Worm (Caenorhabditis elegans): ENCODE results near the gene C02F5.5.

ce11 chrIII:8220081-8220480, 15.9 kb upstream of the C02F5.5 start:
- no peak for TF ChIP-seq alr-1 (tag; optimal IDR thresholded peaks at IDR 0.05)
- TF ChIP-seq sma-3 (GFP tag; optimal IDR thresholded peaks at IDR 0.05) = no peak
- TF ChIP-seq nhr-129 (tag; optimal IDR thresholded peaks at IDR 0.05) = no peak
- TF ChIP-seq fos-1 (tag; optimal IDR thresholded peaks at IDR 0.05) = no peak
- no peak for TF ChIP-seq nhr-10 (tag; optimal IDR thresholded peaks at IDR 0.05)
- TF ChIP-seq elt-1 (tag; optimal IDR thresholded peaks at IDR 0.05) = no peak
- TF ChIP-seq nhr-237 (tag; optimal IDR thresholded peaks at IDR 0.05) = no peak
- no peak for TF ChIP-seq unc-62 (GFP tag; optimal IDR thresholded peaks at IDR 0.05)
- no peak for TF ChIP-seq lin-13 (GFP tag; optimal IDR thresholded peaks at IDR 0.05)
- no peak for TF ChIP-seq ama-1 (optimal IDR thresholded peaks at IDR 0.05)
- no peak for TF ChIP-seq lsy-2 (tag; optimal IDR thresholded peaks at IDR 0.05)
- TF ChIP-seq F13H6.1 (tag; optimal IDR thresholded peaks at IDR 0.05) = no peak
